Fruit fly (Drosophila melanogaster): ENCODE data around the gene Hsp67Bc.

Gene Hsp67Bc

DNA sequence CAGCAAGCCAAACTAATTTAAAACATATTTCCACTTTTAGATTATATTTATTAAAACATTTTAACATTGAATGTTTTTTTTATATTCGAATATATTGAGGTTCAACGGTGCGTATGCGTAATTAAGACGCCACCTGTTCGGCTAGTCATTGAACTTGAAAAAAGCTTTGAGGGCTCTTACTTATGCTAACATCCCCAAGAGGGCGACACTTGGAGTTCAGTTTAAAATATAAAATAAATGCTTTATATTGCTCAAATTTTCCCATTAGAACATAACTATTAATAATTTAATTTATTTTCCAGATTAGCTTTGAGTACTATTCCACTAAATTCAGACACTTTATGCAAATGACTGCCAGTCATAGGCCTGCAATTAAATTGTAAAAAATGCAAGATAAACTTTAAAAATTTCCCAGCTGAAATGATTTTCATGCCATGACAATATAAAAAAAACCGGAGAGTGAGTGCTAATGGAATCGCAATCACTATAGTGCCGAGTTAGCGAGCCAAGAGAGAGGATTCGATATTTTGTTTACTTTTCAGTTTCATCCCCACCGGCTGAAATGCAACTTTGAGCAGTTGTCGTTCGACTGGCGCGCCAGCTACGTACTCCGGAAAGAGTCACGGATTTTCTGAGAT, 38.4 kb downstream of the Hsp67Bc start, which contains the start of gene PGRP-LA:
PGRP-LA (plus strand) TSS at position 588 of the 638 bp plus-strand sequence.
- TF ChIP-seq Hr78 (GFP tag; optimal IDR thresholded peaks at IDR 0.05) = no peak
- no peak for TF ChIP-seq Poxn (GFP tag; IDR thresholded peaks at IDR 0.05)
- TF ChIP-seq Chrac-16 (GFP tag; optimal IDR thresholded peaks at IDR 0.05) = peak; percentile 1
- TF ChIP-seq Sry-β (GFP tag; optimal IDR thresholded peaks at IDR 0.05) = no peak
- TF ChIP-seq dmrt11E (tag; optimal IDR thresholded peaks at IDR 0.05) = no peak
- TF ChIP-seq CG1647 (GFP tag; optimal IDR thresholded peaks at IDR 0.05) = no peak
- peak; percentile 77 for TF ChIP-seq sens (GFP tag)
- TF ChIP-seq twi (tag; optimal IDR thresholded peaks at IDR 0.05) = no peak
- no peak for TF ChIP-seq CG7556 (GFP tag; optimal IDR thresholded peaks at IDR 0.05)
- TF ChIP-seq CG2875 (GFP tag; optimal IDR thresholded peaks at IDR 0.05) = no peak
- no peak for TF ChIP-seq Dek (tag; optimal IDR thresholded peaks at IDR 0.05)
- TF ChIP-seq mam (GFP tag; optimal IDR thresholded peaks at IDR 0.05) = no peak
- TF ChIP-seq Ravus (GFP tag; IDR thresholded peaks at IDR 0.05) = no peak
- no peak for TF ChIP-seq CG8388 (GFP tag; optimal IDR thresholded peaks at IDR 0.05)
- no peak for TF ChIP-seq CG2116 (GFP tag; optimal IDR thresholded peaks at IDR 0.05)
- TF ChIP-seq salm (tag; optimal IDR thresholded peaks at IDR 0.05) = no peak
- no peak for TF ChIP-seq scrt (GFP tag; optimal IDR thresholded peaks at IDR 0.05)
- TF ChIP-seq crol (GFP tag; IDR thresholded peaks at IDR 0.05) = no peak
- TF ChIP-seq zf30C (GFP tag; optimal IDR thresholded peaks at IDR 0.05) = no peak
- no peak for TF ChIP-seq NK7.1 (GFP tag; optimal IDR thresholded peaks at IDR 0.05)
- TF ChIP-seq CrebB (tag; optimal IDR thresholded peaks at IDR 0.05) = no peak
- no peak for TF ChIP-seq CG34224 (GFP tag; IDR thresholded peaks at IDR 0.05; ENCODE audit: partially characterized antibody)
- TF ChIP-seq CG10654 (GFP tag; optimal IDR thresholded peaks at IDR 0.05) = no peak
- TF ChIP-seq gro (GFP tag; optimal IDR thresholded peaks at IDR 0.05) = no peak
- no peak for TF ChIP-seq CG2202 (tag; optimal IDR thresholded peaks at IDR 0.05)
- peak; percentile 57 for TF ChIP-seq slbo (GFP tag; IDR thresholded peaks at IDR 0.05)
- TF ChIP-seq vfl (GFP tag; optimal IDR thresholded peaks at IDR 0.05) = no peak
- no peak for TF ChIP-seq kay (GFP tag; optimal IDR thresholded peaks at IDR 0.05)
- TF ChIP-seq pros (GFP tag; optimal IDR thresholded peaks at IDR 0.05) = no peak
- TF ChIP-seq croc (GFP tag; conservative IDR thresholded peaks at IDR 0.05) = no peak
- TF ChIP-seq CG7372 (GFP tag; IDR thresholded peaks at IDR 0.05) = peak; percentile 98
- TF ChIP-seq exex (tag; optimal IDR thresholded peaks at IDR 0.05) = no peak
- no peak for TF ChIP-seq mld (GFP tag; IDR thresholded peaks at IDR 0.05; ENCODE audit: partially characterized antibody)
- no peak for TF ChIP-seq CG10366 (GFP tag; IDR thresholded peaks at IDR 0.05)
- no peak for TF ChIP-seq chinmo (GFP tag; IDR thresholded peaks at IDR 0.05; ENCODE audit: partially characterized antibody)
- TF ChIP-seq CG14860 (GFP tag; IDR thresholded peaks at IDR 0.05; ENCODE audit: partially characterized antibody) = no peak
- TF ChIP-seq gcm2 (GFP tag; optimal IDR thresholded peaks at IDR 0.05) = no peak
- no peak for TF ChIP-seq CG8290 (GFP tag; optimal IDR thresholded peaks at IDR 0.05)
- TF ChIP-seq CG8290 (tag; optimal IDR thresholded peaks at IDR 0.05) = peak in 1 of 2 experiments; percentile 40
- no peak for TF ChIP-seq CG13894 (tag; optimal IDR thresholded peaks at IDR 0.05)
- no peak for TF ChIP-seq phol (tag; optimal IDR thresholded peaks at IDR 0.05)
- no peak for TF ChIP-seq fu2 (GFP tag; optimal IDR thresholded peaks at IDR 0.05)
- no peak for TF ChIP-seq CG16863 (GFP tag; optimal IDR thresholded peaks at IDR 0.05)
- TF ChIP-seq bowl (GFP tag; IDR thresholded peaks at IDR 0.05) = no peak
- no peak for TF ChIP-seq pzg (GFP tag; optimal IDR thresholded peaks at IDR 0.05)
- TF ChIP-seq CG31388 (GFP tag; optimal IDR thresholded peaks at IDR 0.05) = no peak
- TF ChIP-seq PHDP (tag; optimal IDR thresholded peaks at IDR 0.05) = peak; percentile 63
- TF ChIP-seq CG13287 (GFP tag; IDR thresholded peaks at IDR 0.05; ENCODE audit: partially characterized antibody) = no peak
- no peak for TF ChIP-seq Ada2b (GFP tag; IDR thresholded peaks at IDR 0.05)
- no peak for TF ChIP-seq pb (GFP tag; optimal IDR thresholded peaks at IDR 0.05)
- no peak for TF ChIP-seq Nf-YC (tag; optimal IDR thresholded peaks at IDR 0.05)

All from whole organism, embryonic.